Fruit fly (Drosophila melanogaster) whole organism, adult: ENCODE results near the gene CG7290.

Experiments
- CG11617 ChIP-seq: fragments of 200-800 bp; sonication (Bioruptor generic); optimal IDR thresholded peaks from 2 replicates; lab custom pipeline; 2017; ENCODE audit warnings: mild to moderate bottlenecking, missing biosample characterization, missing genetic modification reagents, missing genetic modification characterization
- CG12768 ChIP-seq: fragments of 200-800 bp; sonication (Bioruptor generic); optimal IDR thresholded peaks from 2 replicates; lab custom pipeline; 2017; ENCODE audit warnings: missing biosample characterization, missing genetic modification characterization, mild to moderate bottlenecking, moderate library complexity, missing genetic modification reagents
- CG14711 ChIP-seq: fragments of 200-800 bp; sonication (Bioruptor generic); optimal IDR thresholded peaks from 2 replicates; lab custom pipeline; 2018; ENCODE audit warnings: missing biosample characterization, mild to moderate bottlenecking, missing genetic modification characterization, moderate library complexity
- CG1620 ChIP-seq: fragments of 200-800 bp; sonication (Bioruptor generic); optimal IDR thresholded peaks from 2 replicates; lab custom pipeline; 2016; ENCODE audit warnings: missing biosample characterization, missing genetic modification characterization
- CG5204 ChIP-seq: fragments of 200-800 bp; sonication (Bioruptor generic); optimal IDR thresholded peaks from 2 replicates; lab custom pipeline; 2016; ENCODE audit warnings: missing biosample characterization, missing genetic modification characterization
- CG7045 ChIP-seq: fragments of 200-800 bp; sonication (Bioruptor generic); optimal IDR thresholded peaks from 2 replicates; lab custom pipeline; 2017; ENCODE audit warnings: missing biosample characterization, mild to moderate bottlenecking, missing genetic modification characterization
- Crg-1 ChIP-seq: fragments of 200-800 bp; sonication (Bioruptor generic); optimal IDR thresholded peaks from 2 replicates; lab custom pipeline; 2016; ENCODE audit warnings: missing biosample characterization, missing genetic modification characterization
- Hr96 ChIP-seq: fragments of 200-800 bp; sonication (Bioruptor generic); optimal IDR thresholded peaks from 2 replicates; lab custom pipeline; 2016; ENCODE audit warnings: missing biosample characterization, missing genetic modification characterization
- cnc ChIP-seq, 2 experiments: fragments of >200 bp; optimal IDR thresholded peaks; 2 replicates each; lab custom pipeline; 2017
- kay ChIP-seq: fragments of 200-800 bp; sonication (Bioruptor generic); peaks from one replicate; lab custom pipeline; 2016; ENCODE audit warnings: missing biosample characterization, missing genetic modification characterization, borderline replicate concordance
- ovo ChIP-seq: fragments of 200-800 bp; sonication (Bioruptor generic); optimal IDR thresholded peaks from 2 replicates; lab custom pipeline; 2016; ENCODE audit warnings: missing biosample characterization, missing genetic modification characterization
- pad ChIP-seq: fragments of 200-800 bp; sonication (Bioruptor generic); optimal IDR thresholded peaks from 3 replicates; lab custom pipeline; 2017; ENCODE audit warnings: missing biosample characterization, missing genetic modification characterization, mild to moderate bottlenecking, moderate library complexity, missing genetic modification reagents
- toe ChIP-seq: fragments of 200-800 bp; sonication (Bioruptor generic); optimal IDR thresholded peaks from 2 replicates; lab custom pipeline; 2016; ENCODE audit warnings: missing biosample characterization, missing genetic modification characterization

dm6 chr3L:20195875-20196274 is 10.0 kb downstream of the CG7290 start:
- TF ChIP-seq CG14711 (peak; percentile 21), pad (GFP tag; lab: Kevin White, UChicago) (no peak), Hr96 (GFP tag; lab: Kevin White, UChicago) (no peak), CG11617 (GFP tag; lab: Kevin White, UChicago) (no peak), CG7045 (GFP tag; lab: Kevin White, UChicago) (no peak), kay (no peak), toe (GFP tag; lab: Kevin White, UChicago) (no peak), ovo (GFP tag; lab: Kevin White, UChicago) (no peak), CG12768 (no peak), CG1620 (GFP tag; lab: Kevin White, UChicago) (no peak), Crg-1 (no peak), cnc (optimal IDR thresholded peaks at IDR 0.05; lab: Kevin White, UChicago) (no peak), CG5204 (GFP tag; lab: Kevin White, UChicago) (peak; percentile 21)
